Fruit fly (Drosophila melanogaster) whole organism, wandering third instar larva: ENCODE data around the gene Gli.

Source experiments
- Abd-B ChIP-seq: fragments of >200 bp; optimal IDR thresholded peaks from 2 replicates; lab custom pipeline; 2017; ENCODE audit warnings: missing biosample characterization, missing genetic modification characterization
- CG32264 ChIP-seq: fragments of 200-800 bp; sonication (Bioruptor generic); optimal IDR thresholded peaks from 2 replicates; lab custom pipeline; 2016; ENCODE audit warnings: missing biosample characterization, missing genetic modification characterization
- CG9705 ChIP-seq: fragments of 200-800 bp; sonication (Bioruptor generic); optimal IDR thresholded peaks from 2 replicates; lab custom pipeline; 2018; ENCODE audit warnings: missing biosample characterization, mild to moderate bottlenecking, missing genetic modification characterization
- CrebA ChIP-seq: fragments of 200-800 bp; sonication (Bioruptor generic); optimal IDR thresholded peaks from 2 replicates; lab custom pipeline; 2016; ENCODE audit warnings: missing biosample characterization, mild to moderate bottlenecking, missing genetic modification characterization, borderline replicate concordance
- Dfd ChIP-seq: fragments of >200 bp; optimal IDR thresholded peaks from 2 replicates; lab custom pipeline; 2017; ENCODE audit warnings: missing biosample characterization, missing genetic modification characterization
- Dif ChIP-seq: fragments of 200-275, 200-300 bp; sonication (Bioruptor generic); optimal IDR thresholded peaks from 2 replicates; lab custom pipeline; 2018; ENCODE audit warnings: missing biosample characterization, missing genetic modification characterization; ENCODE audit not compliant: partially characterized antibody
- GATAd ChIP-seq: sonication (Bioruptor generic); optimal IDR thresholded peaks from 2 replicates; lab custom pipeline; 2016; ENCODE audit warnings: missing biosample characterization, missing genetic modification characterization
- HLH106 ChIP-seq: fragments of 200-800 bp; optimal IDR thresholded peaks from 3 replicates; lab custom pipeline; 2019; ENCODE audit warnings: missing biosample characterization, mild to moderate bottlenecking, missing genetic modification characterization, moderate library complexity
- Hnf4 ChIP-seq: fragments of 200-800 bp; sonication (Bioruptor generic); optimal IDR thresholded peaks from 2 replicates; lab custom pipeline; 2016; ENCODE audit warnings: missing biosample characterization, mild to moderate bottlenecking, missing genetic modification characterization
- Hr78 ChIP-seq: fragments of >200 bp; optimal IDR thresholded peaks from 2 replicates; lab custom pipeline; 2017; ENCODE audit warnings: missing biosample characterization, missing genetic modification characterization
- Hr83 ChIP-seq: fragments of 200-300 bp; sonication (Bioruptor generic); optimal IDR thresholded peaks from 2 replicates; lab custom pipeline; 2016; ENCODE audit warnings: missing biosample characterization, mild to moderate bottlenecking, missing genetic modification characterization, moderate library complexity; ENCODE audit not compliant: poor library complexity, severe bottlenecking
- Jra ChIP-seq: sonication (Bioruptor generic); optimal IDR thresholded peaks from 2 replicates; lab custom pipeline; 2016; ENCODE audit warnings: missing biosample characterization, missing genetic modification characterization
- Mio ChIP-seq: sonication (Bioruptor generic); optimal IDR thresholded peaks from 2 replicates; lab custom pipeline; 2016; ENCODE audit warnings: missing biosample characterization, missing genetic modification characterization
- Myc ChIP-seq: fragments of >200 bp; optimal IDR thresholded peaks from 2 replicates; lab custom pipeline; 2017
- N ChIP-seq: fragments of >200 bp; optimal IDR thresholded peaks from 2 replicates; lab custom pipeline; 2018; ENCODE audit warnings: missing biosample characterization, missing external identifiers, missing genetic modification characterization
- OdsH ChIP-seq: fragments of 200-800 bp; sonication (Bioruptor generic); optimal IDR thresholded peaks from 2 replicates; lab custom pipeline; 2016; ENCODE audit warnings: missing biosample characterization, mild to moderate bottlenecking, missing genetic modification characterization
- Rel ChIP-seq, 2 experiments: fragments of 200-800 bp; sonication (Bioruptor generic) in 1 of 2; optimal IDR thresholded peaks; 2 replicates in 1 of 2; 3 replicates in 1 of 2; lab custom pipeline; 2016 to 2019; ENCODE audit warnings: mild to moderate bottlenecking in 2 of 2, missing biosample characterization in 2 of 2, missing genetic modification characterization in 2 of 2, moderate library complexity in 1 of 2
- Sp1 ChIP-seq: fragments of 200-800 bp; sonication (Bioruptor generic); optimal IDR thresholded peaks from 3 replicates; lab custom pipeline; 2019; ENCODE audit warnings: missing biosample characterization, mild to moderate bottlenecking, missing genetic modification characterization, moderate library complexity
- Vsx2 ChIP-seq: fragments of 200-300, 225-300 bp; sonication (Bioruptor generic); optimal IDR thresholded peaks from 2 replicates; lab custom pipeline; 2018; ENCODE audit warnings: missing biosample characterization, missing genetic modification characterization; ENCODE audit not compliant: partially characterized antibody
- br ChIP-seq: fragments of 200-800 bp; sonication (Bioruptor generic); optimal IDR thresholded peaks from 2 replicates; lab custom pipeline; 2016; ENCODE audit warnings: missing biosample characterization, missing genetic modification characterization
- brk ChIP-seq: fragments of 200-800 bp; sonication (Bioruptor generic); optimal IDR thresholded peaks from 2 replicates; lab custom pipeline; 2016; ENCODE audit warnings: missing biosample characterization, mild to moderate bottlenecking, missing genetic modification characterization
- dl ChIP-seq, 2 experiments: fragments of 175-275, 200-275 bp in 1 of 2; fragments of 200-275 bp in 1 of 2; sonication (Bioruptor generic); optimal IDR thresholded peaks; lab custom pipeline; 2018; ENCODE audit warnings: mild to moderate bottlenecking in 2 of 2, missing biosample characterization in 2 of 2, missing genetic modification characterization in 2 of 2, moderate library complexity in 2 of 2; ENCODE audit not compliant: partially characterized antibody in 2 of 2, insufficient read depth in 1 of 2
- dmrt93B ChIP-seq: fragments of 200-800 bp; sonication (Bioruptor generic); optimal IDR thresholded peaks from 2 replicates; lab custom pipeline; 2018; ENCODE audit warnings: missing biosample characterization, mild to moderate bottlenecking, missing genetic modification characterization
- dsf ChIP-seq: sonication (Bioruptor generic); optimal IDR thresholded peaks from 2 replicates; lab custom pipeline; 2016; ENCODE audit warnings: missing biosample characterization, missing genetic modification characterization, borderline replicate concordance
- ey ChIP-seq: fragments of 200-800 bp; sonication (Bioruptor generic); optimal IDR thresholded peaks from 2 replicates; lab custom pipeline; 2016; ENCODE audit warnings: missing biosample characterization, missing genetic modification characterization
- foxo ChIP-seq, 2 experiments: fragments of 200-800 bp; sonication (Bioruptor generic); optimal IDR thresholded peaks; 2 replicates in 1 of 2; 3 replicates in 1 of 2; lab custom pipeline; 2016 to 2017; ENCODE audit warnings: missing biosample characterization in 2 of 2, missing genetic modification characterization in 2 of 2
- fru ChIP-seq: fragments of 200-800 bp; sonication (Bioruptor generic); optimal IDR thresholded peaks from 3 replicates; lab custom pipeline; 2016; ENCODE audit warnings: missing biosample characterization, mild to moderate bottlenecking, missing genetic modification characterization
- h ChIP-seq: fragments of 200-800 bp; sonication (Bioruptor generic); optimal IDR thresholded peaks from 3 replicates; lab custom pipeline; 2016; ENCODE audit warnings: missing biosample characterization, mild to moderate bottlenecking, missing genetic modification characterization
- jim ChIP-seq: fragments of 175-275, 200-325 bp; sonication (Bioruptor generic); optimal IDR thresholded peaks from 2 replicates; lab custom pipeline; 2016; ENCODE audit warnings: missing biosample characterization, mild to moderate bottlenecking, missing genetic modification characterization
- lola ChIP-seq: fragments of >200 bp; optimal IDR thresholded peaks from 2 replicates; lab custom pipeline; 2017; ENCODE audit warnings: missing biosample characterization, missing genetic modification characterization
- pan ChIP-seq: fragments of >200 bp; optimal IDR thresholded peaks from 2 replicates; lab custom pipeline; 2017
- psq ChIP-seq: fragments of 200-800 bp; sonication (Bioruptor generic); optimal IDR thresholded peaks from 3 replicates; lab custom pipeline; 2017; ENCODE audit warnings: missing biosample characterization, mild to moderate bottlenecking, missing genetic modification characterization, moderate library complexity
- rgr ChIP-seq: fragments of 200-800 bp; sonication (Bioruptor generic); optimal IDR thresholded peaks from 3 replicates; lab custom pipeline; 2016; ENCODE audit warnings: missing biosample characterization, mild to moderate bottlenecking, missing genetic modification characterization
- sage ChIP-seq: fragments of 200-800 bp; sonication (Bioruptor generic); optimal IDR thresholded peaks from 2 replicates; lab custom pipeline; 2016; ENCODE audit warnings: missing biosample characterization, mild to moderate bottlenecking, missing genetic modification characterization
- sv ChIP-seq: fragments of 200-800 bp; sonication (Bioruptor generic); optimal IDR thresholded peaks from 3 replicates; lab custom pipeline; 2016; ENCODE audit warnings: missing biosample characterization, missing genetic modification characterization
- tai ChIP-seq: sonication (Bioruptor generic); optimal IDR thresholded peaks from 2 replicates; lab custom pipeline; 2016; ENCODE audit warnings: missing biosample characterization, missing genetic modification characterization
- usp ChIP-seq: fragments of >200 bp; optimal IDR thresholded peaks from 2 replicates; lab custom pipeline; 2017; ENCODE audit warnings: missing biosample characterization, missing genetic modification characterization
- woc ChIP-seq: sonication (Bioruptor generic); optimal IDR thresholded peaks from 2 replicates; lab custom pipeline; 2016; ENCODE audit warnings: missing biosample characterization, mild to moderate bottlenecking, missing genetic modification characterization

Gli gene

dm6 chr2L:15745989-15746388, 16.6 kb downstream of the Gli start:
- no peak for TF ChIP-seq Dif (GFP tag; lab: Kevin White, UChicago)
- no peak for TF ChIP-seq Abd-B (GFP tag; lab: Kevin White, UChicago)
- no peak for TF ChIP-seq CG32264
- no peak for TF ChIP-seq brk (GFP tag; lab: Kevin White, UChicago)
- no peak for TF ChIP-seq ey
- no peak for TF ChIP-seq Hr83
- no peak for TF ChIP-seq Rel (GFP tag; optimal IDR thresholded peaks at IDR 0.05; lab: Kevin White, UChicago)
- TF ChIP-seq Rel (tag; optimal IDR thresholded peaks at IDR 0.05; lab: Kevin White, UChicago) = no peak
- no peak for TF ChIP-seq Vsx2 (GFP tag; lab: Kevin White, UChicago)

dm6 chr2L:15745036-15745854, 17.3 kb downstream of the Gli start:
- TF ChIP-seq brk (GFP tag; lab: Kevin White, UChicago) (peak; percentile 2), dl (GFP tag; optimal IDR thresholded peaks at IDR 0.05; lab: Kevin White, UChicago; ENCODE audit: insufficient read depth in 1 of 2, partially characterized antibody in 2 of 2) (peak; percentile 76 to 79), Dif (GFP tag; lab: Kevin White, UChicago) (peak; percentile 75), Jra (no peak), psq (GFP tag; lab: Kevin White, UChicago) (peak; percentile 97)

dm6 chr2L:15743578-15743977, 19.0 kb downstream of the Gli start:
- no peak for TF ChIP-seq Hr83
- TF ChIP-seq pan (lab: Kevin White, UChicago) = no peak
- TF ChIP-seq fru (GFP tag; lab: Kevin White, UChicago) = peak; percentile 96
- TF ChIP-seq rgr = peak; percentile 91
- TF ChIP-seq Hnf4 = peak; percentile 87
- TF ChIP-seq CrebA (GFP tag; lab: Kevin White, UChicago) = peak; percentile 23
- peak in 1 of 2 experiments; percentile 94 for TF ChIP-seq foxo (GFP tag; optimal IDR thresholded peaks at IDR 0.05; lab: Kevin White, UChicago)
- peak; percentile 1 for TF ChIP-seq dsf (GFP tag; lab: Kevin White, UChicago)
- no peak for TF ChIP-seq sage (GFP tag; lab: Kevin White, UChicago)
- TF ChIP-seq HLH106 (tag; lab: Kevin White, UChicago) = peak; percentile 35
- no peak for TF ChIP-seq Abd-B (GFP tag; lab: Kevin White, UChicago)
- TF ChIP-seq tai (GFP tag; lab: Kevin White, UChicago) = peak; percentile 83
- TF ChIP-seq brk (GFP tag; lab: Kevin White, UChicago) = peak; percentile 66
- peak; percentile 95 for TF ChIP-seq ey
- TF ChIP-seq usp (GFP tag; lab: Kevin White, UChicago) = no peak
- no peak for TF ChIP-seq dl (GFP tag; optimal IDR thresholded peaks at IDR 0.05; lab: Kevin White, UChicago; ENCODE audit: insufficient read depth in 1 of 2, partially characterized antibody in 2 of 2)
- TF ChIP-seq Vsx2 (GFP tag; lab: Kevin White, UChicago) = no peak
- TF ChIP-seq Jra = peak; percentile 86
- peak; percentile 94 for TF ChIP-seq OdsH
- TF ChIP-seq Myc (lab: Kevin White, UChicago) = no peak
- no peak for TF ChIP-seq jim (GFP tag; lab: Kevin White, UChicago)
- peak; percentile 96 for TF ChIP-seq br (GFP tag; lab: Kevin White, UChicago)
- TF ChIP-seq GATAd = no peak
- peak; percentile 6 for TF ChIP-seq dmrt93B (GFP tag; lab: Kevin White, UChicago)
- TF ChIP-seq CG9705 (GFP tag; lab: Kevin White, UChicago) = no peak
- peak; percentile 94 for TF ChIP-seq psq (GFP tag; lab: Kevin White, UChicago)
- no peak for TF ChIP-seq N (GFP tag; lab: Kevin White, UChicago)
- TF ChIP-seq CG32264 = no peak
- no peak for TF ChIP-seq Dfd (GFP tag; lab: Kevin White, UChicago)
- TF ChIP-seq Mio (GFP tag; lab: Kevin White, UChicago) = peak; percentile 46
- no peak for TF ChIP-seq lola (GFP tag; lab: Kevin White, UChicago)
- TF ChIP-seq Rel (GFP tag; optimal IDR thresholded peaks at IDR 0.05; lab: Kevin White, UChicago) = no peak
- peak; percentile 16 for TF ChIP-seq Rel (tag; optimal IDR thresholded peaks at IDR 0.05; lab: Kevin White, UChicago)
- peak; percentile 85 for TF ChIP-seq woc
- TF ChIP-seq Sp1 = peak; percentile 96
- no peak for TF ChIP-seq Hr78 (GFP tag; lab: Kevin White, UChicago)
- peak; percentile 53 for TF ChIP-seq h (GFP tag; lab: Kevin White, UChicago)
- TF ChIP-seq Dif (GFP tag; lab: Kevin White, UChicago) = no peak
- no peak for TF ChIP-seq sv
